Fruit fly (Drosophila melanogaster) whole organism, embryonic: ENCODE measurements around the gene nst.

ENCODE experiments used
- Asciz ChIP-seq: fragments of 200-800 bp; sonication (Bioruptor generic); optimal IDR thresholded peaks from 2 replicates; lab custom pipeline; 2017; ENCODE audit warnings: missing biosample characterization, mild to moderate bottlenecking, missing genetic modification characterization, missing genetic modification reagents
- Atf6 ChIP-seq: fragments of 200-800 bp; sonication (Bioruptor generic); IDR thresholded peaks from 2 replicates; pipeline ENCODE4 v1.3.6; 2022; ENCODE audit warnings: missing biosample characterization, missing genetic modification characterization
- Awh ChIP-seq: fragments of 200-800 bp; sonication (Bioruptor generic); IDR thresholded peaks from 2 replicates; pipeline ENCODE4, ENCODE4 v1.3.6; 2022; ENCODE audit warnings: missing biosample characterization, missing genetic modification characterization
- Bteb2 ChIP-seq: fragments of 200-800 bp; sonication (Bioruptor generic); optimal IDR thresholded peaks from 2 replicates; lab custom pipeline; 2016; ENCODE audit warnings: missing biosample characterization, missing genetic modification characterization
- C15 ChIP-seq: fragments of 200-800 bp; sonication (Bioruptor generic); IDR thresholded peaks from 3 replicates; pipeline ENCODE4 v1.3.6; 2022; ENCODE audit warnings: missing biosample characterization, missing genetic modification characterization
- CG10147 ChIP-seq: fragments of 200-800 bp; sonication (Bioruptor generic); optimal IDR thresholded peaks from 2 replicates; lab custom pipeline; 2019; ENCODE audit warnings: missing biosample characterization, mild to moderate bottlenecking, missing genetic modification characterization, moderate library complexity
- CG10209 ChIP-seq: fragments of 200-800 bp; sonication (Bioruptor generic); optimal IDR thresholded peaks from 3 replicates; lab custom pipeline; 2017; ENCODE audit warnings: missing biosample characterization, mild to moderate bottlenecking, missing genetic modification characterization, missing genetic modification reagents
- CG1024 ChIP-seq: fragments of 200-800 bp; sonication (Bioruptor generic); IDR thresholded peaks from 2 replicates; pipeline ENCODE4 v1.3.6; 2022; ENCODE audit warnings: missing biosample characterization, missing genetic modification characterization
- CG10462 ChIP-seq: fragments of 200-800 bp; sonication (Bioruptor generic); optimal IDR thresholded peaks from 2 replicates; lab custom pipeline; 2016; ENCODE audit warnings: missing biosample characterization, missing genetic modification characterization
- CG10654 ChIP-seq: fragments of 200-800 bp; sonication (Bioruptor generic); optimal IDR thresholded peaks from 2 replicates; lab custom pipeline; 2016; ENCODE audit warnings: missing biosample characterization, missing genetic modification characterization
- CG10979 ChIP-seq: fragments of 200-800 bp; sonication (Bioruptor generic); optimal IDR thresholded peaks from 2 replicates; lab custom pipeline; 2018; ENCODE audit warnings: missing biosample characterization, mild to moderate bottlenecking, missing genetic modification characterization, moderate library complexity
- CG12219 ChIP-seq: fragments of 200-800 bp; sonication (Bioruptor generic); optimal IDR thresholded peaks from 3 replicates; lab custom pipeline; 2018; ENCODE audit warnings: missing biosample characterization, mild to moderate bottlenecking, missing genetic modification characterization
- CG14710 ChIP-seq: fragments of 200-800 bp; sonication (Bioruptor generic); optimal IDR thresholded peaks from 3 replicates; lab custom pipeline; 2019; ENCODE audit warnings: missing biosample characterization, mild to moderate bottlenecking, missing genetic modification characterization, moderate library complexity
- CG15011 ChIP-seq: fragments of 200-800 bp; sonication (Bioruptor generic); optimal IDR thresholded peaks from 3 replicates; lab custom pipeline; 2018; ENCODE audit warnings: missing biosample characterization, mild to moderate bottlenecking, missing genetic modification characterization
- CG15514 ChIP-seq: fragments of 200-800 bp; sonication (Bioruptor generic); optimal IDR thresholded peaks from 3 replicates; lab custom pipeline; 2017; ENCODE audit warnings: missing biosample characterization, missing genetic modification characterization, mild to moderate bottlenecking, moderate library complexity, missing genetic modification reagents
- CG16779 ChIP-seq: fragments of 200-800 bp; sonication (Bioruptor generic); IDR thresholded peaks from 2 replicates; pipeline ENCODE4 v1.3.6; 2022; ENCODE audit warnings: missing biosample characterization, missing genetic modification characterization
- CG17612 ChIP-seq: fragments of 200-800 bp; sonication (Bioruptor generic); IDR thresholded peaks from 2 replicates; pipeline ENCODE4 v1.3.6; 2022; ENCODE audit warnings: missing biosample characterization, missing genetic modification characterization
- CG2712 ChIP-seq: fragments of 200-800 bp; optimal IDR thresholded peaks from 3 replicates; lab custom pipeline; 2019; ENCODE audit warnings: missing biosample characterization, mild to moderate bottlenecking, missing genetic modification characterization, moderate library complexity
- CG3995 ChIP-seq: fragments of 200-800 bp; sonication (Bioruptor generic); optimal IDR thresholded peaks from 3 replicates; lab custom pipeline; 2016; ENCODE audit warnings: missing biosample characterization, missing genetic modification characterization
- CG6175 ChIP-seq: fragments of 200-800 bp; sonication (Bioruptor generic); IDR thresholded peaks from 3 replicates; pipeline ENCODE4 v1.3.6; 2022; ENCODE audit warnings: missing biosample characterization, missing genetic modification characterization
- CG6654 ChIP-seq: fragments of 200-800 bp; sonication (Bioruptor generic); optimal IDR thresholded peaks from 2 replicates; lab custom pipeline; 2017; ENCODE audit warnings: missing biosample characterization, mild to moderate bottlenecking, missing genetic modification characterization
- CG9437 ChIP-seq: fragments of 200-800 bp; sonication (Bioruptor generic); optimal IDR thresholded peaks from 2 replicates; lab custom pipeline; 2018; ENCODE audit warnings: missing biosample characterization, mild to moderate bottlenecking, missing genetic modification characterization
- CkIIα-i1 ChIP-seq: fragments of 200-800 bp; sonication (Bioruptor generic); IDR thresholded peaks from 2 replicates; pipeline ENCODE4 v1.3.6; 2022; ENCODE audit warnings: missing biosample characterization, missing genetic modification characterization
- Dbx ChIP-seq: fragments of 200-800 bp; sonication (Bioruptor generic); IDR thresholded peaks from 3 replicates; pipeline ENCODE4 v1.3.6; 2022; ENCODE audit warnings: missing biosample characterization, missing genetic modification characterization
- Dfd ChIP-seq, 2 experiments: fragments of >200 bp; optimal IDR thresholded peaks; 2 replicates each; lab custom pipeline; 2017; ENCODE audit warnings: missing biosample characterization in 2 of 2, missing genetic modification characterization in 2 of 2
- HLH4C ChIP-seq: fragments of 200-800 bp; sonication (Bioruptor generic); IDR thresholded peaks from 3 replicates; pipeline ENCODE4 v1.3.6; 2022; ENCODE audit warnings: missing biosample characterization, missing genetic modification characterization; ENCODE audit not compliant: partially characterized antibody
- HLH54F ChIP-seq: fragments of 200-800 bp; sonication (Bioruptor generic); optimal IDR thresholded peaks from 3 replicates; lab custom pipeline; 2016; ENCODE audit warnings: missing biosample characterization, missing genetic modification characterization
- Hey ChIP-seq: fragments of 200-800 bp; sonication (Bioruptor generic); optimal IDR thresholded peaks from 3 replicates; lab custom pipeline; 2018; ENCODE audit warnings: missing biosample characterization, mild to moderate bottlenecking, missing genetic modification characterization
- Lhr ChIP-seq: fragments of 200-800 bp; sonication (Bioruptor generic); optimal IDR thresholded peaks from 3 replicates; lab custom pipeline; 2017; ENCODE audit warnings: mild to moderate bottlenecking, missing biosample characterization, missing genetic modification reagents, missing genetic modification characterization
- Max ChIP-seq: fragments of 200-800 bp; sonication (Bioruptor generic); optimal IDR thresholded peaks from 2 replicates; lab custom pipeline; 2016; ENCODE audit warnings: missing biosample characterization, mild to moderate bottlenecking, missing genetic modification characterization
- Opbp ChIP-seq: fragments of 200-800 bp; sonication (Bioruptor generic); IDR thresholded peaks from 3 replicates; pipeline ENCODE4 v1.3.6; 2022; ENCODE audit warnings: missing biosample characterization, missing genetic modification characterization; ENCODE audit not compliant: partially characterized antibody
- Rx ChIP-seq: fragments of 200-800 bp; sonication (Bioruptor generic); IDR thresholded peaks from 2 replicates; pipeline ENCODE4 v1.3.6; 2022; ENCODE audit warnings: missing biosample characterization, missing genetic modification characterization
- Sox102F ChIP-seq: fragments of 200-800 bp; sonication (Bioruptor generic); optimal IDR thresholded peaks from 2 replicates; lab custom pipeline; 2018; ENCODE audit warnings: missing biosample characterization, mild to moderate bottlenecking, missing genetic modification characterization, moderate library complexity
- Trl ChIP-seq, 3 experiments: fragments of >200 bp in 2 of 3; fragments of 200-800 bp in 1 of 3; sonication (Bioruptor generic) in 1 of 3; optimal IDR thresholded peaks; 2 replicates in 1 of 3; 3 replicates in 2 of 3; lab custom pipeline; 2016 to 2017; ENCODE audit warnings: missing biosample characterization in 1 of 3, missing genetic modification characterization in 1 of 3
- ab ChIP-seq: fragments of 200-800 bp; sonication (Bioruptor generic); optimal IDR thresholded peaks from 2 replicates; lab custom pipeline; 2016; ENCODE audit warnings: missing biosample characterization, missing genetic modification characterization
- ato ChIP-seq: fragments of 200-800 bp; sonication (Bioruptor generic); IDR thresholded peaks from 2 replicates; pipeline ENCODE4 v1.3.6; 2022; ENCODE audit warnings: missing biosample characterization, missing genetic modification characterization; ENCODE audit not compliant: partially characterized antibody
- bowl ChIP-seq: fragments of 200-800 bp; sonication (Bioruptor generic); IDR thresholded peaks from 2 replicates; pipeline ENCODE4 v1.3.6; 2022; ENCODE audit warnings: missing biosample characterization, missing genetic modification characterization
- btn ChIP-seq: fragments of 200-800 bp; sonication (Bioruptor generic); optimal IDR thresholded peaks from 2 replicates; lab custom pipeline; 2016; ENCODE audit warnings: missing biosample characterization, missing genetic modification characterization
- fd102C ChIP-seq: fragments of 200-800 bp; sonication (Bioruptor generic); optimal IDR thresholded peaks from 2 replicates; lab custom pipeline; 2018; ENCODE audit warnings: missing biosample characterization, mild to moderate bottlenecking, missing genetic modification characterization, moderate library complexity
- grn ChIP-seq: fragments of 200-800 bp; sonication (Bioruptor generic); optimal IDR thresholded peaks from 3 replicates; lab custom pipeline; 2017; ENCODE audit warnings: missing biosample characterization, missing genetic modification characterization
- jing ChIP-seq: fragments of 200-800 bp; sonication (Bioruptor generic); optimal IDR thresholded peaks from 2 replicates; lab custom pipeline; 2018; ENCODE audit warnings: missing biosample characterization, mild to moderate bottlenecking, missing genetic modification characterization
- luna ChIP-seq: fragments of 200-800 bp; sonication (Bioruptor generic); optimal IDR thresholded peaks from 2 replicates; lab custom pipeline; 2016; ENCODE audit warnings: missing biosample characterization, missing genetic modification characterization
- odd ChIP-seq: fragments of 200-800 bp; sonication (Bioruptor generic); optimal IDR thresholded peaks from 2 replicates; lab custom pipeline; 2017; ENCODE audit warnings: missing biosample characterization, mild to moderate bottlenecking, missing genetic modification characterization
- pum ChIP-seq: fragments of 200-800 bp; sonication (Bioruptor generic); optimal IDR thresholded peaks from 2 replicates; lab custom pipeline; 2016; ENCODE audit warnings: missing biosample characterization, missing genetic modification characterization
- sens ChIP-seq: fragments of 200-800 bp; sonication (Bioruptor generic); peaks from one replicate; lab custom pipeline; 2016; ENCODE audit warnings: missing biosample characterization, missing genetic modification characterization
- slbo ChIP-seq: fragments of 200-800 bp; sonication (Bioruptor generic); IDR thresholded peaks from 2 replicates; pipeline ENCODE4 v1.3.6; 2022; ENCODE audit warnings: missing biosample characterization, missing genetic modification characterization
- sqz ChIP-seq: fragments of 200-800 bp; sonication (Bioruptor generic); optimal IDR thresholded peaks from 3 replicates; lab custom pipeline; 2018; ENCODE audit warnings: missing biosample characterization, mild to moderate bottlenecking, missing genetic modification characterization
- stwl ChIP-seq: fragments of 200-800 bp; sonication (Bioruptor generic); optimal IDR thresholded peaks from 3 replicates; lab custom pipeline; 2018; ENCODE audit warnings: missing biosample characterization, mild to moderate bottlenecking, missing genetic modification characterization, moderate library complexity
- twi ChIP-seq: fragments of 200-800 bp; optimal IDR thresholded peaks from 2 replicates; lab custom pipeline; 2019; ENCODE audit warnings: missing biosample characterization, mild to moderate bottlenecking, missing genetic modification characterization, moderate library complexity
- zfh2 ChIP-seq: fragments of 200-800 bp; sonication (Bioruptor generic); optimal IDR thresholded peaks from 2 replicates; lab custom pipeline; 2016; ENCODE audit warnings: missing biosample characterization, missing genetic modification characterization

The nst gene

DNA sequence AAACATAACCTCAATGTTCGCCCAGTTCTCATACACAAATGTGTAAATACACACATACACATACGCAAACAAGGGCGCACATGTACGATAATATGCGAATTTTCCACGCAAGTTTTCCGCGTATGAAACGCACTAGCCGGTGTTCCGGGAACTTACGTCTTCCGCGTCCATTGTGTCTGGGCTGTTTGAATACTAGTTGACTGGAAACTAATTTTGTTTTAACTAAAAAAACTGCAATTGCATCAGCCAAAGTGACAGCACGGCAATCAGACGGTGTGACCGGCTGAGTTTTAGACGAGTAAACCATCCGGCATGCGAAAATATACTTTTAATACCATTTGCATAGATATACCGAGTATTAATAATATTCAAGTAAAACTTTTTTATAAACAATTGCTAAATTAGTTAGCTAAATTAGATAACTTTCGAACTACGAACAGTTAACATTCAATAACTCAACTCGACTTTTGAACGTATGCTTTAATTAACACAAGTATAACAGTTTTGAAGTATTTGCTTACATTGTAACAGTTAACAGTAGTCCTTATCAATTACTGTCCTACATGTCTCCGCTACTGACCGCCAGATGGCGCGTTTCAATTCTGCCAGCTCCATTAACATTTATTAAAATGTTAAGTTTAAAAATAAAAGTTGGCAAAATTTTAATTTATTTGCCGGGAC lies 3.4 kb downstream of the nst start, which contains the start of gene eIF2beta (continued):
- no peak for TF ChIP-seq CG10462
- TF ChIP-seq CG1024: no peak
- TF ChIP-seq grn: no peak
- no peak for TF ChIP-seq CG16779 (GFP tag; lab: Robert Waterston, UW)
- no peak for TF ChIP-seq ab
- no peak for TF ChIP-seq luna (GFP tag; lab: Kevin White, UChicago)
- peak; percentile 48 for TF ChIP-seq CG2712 (tag; lab: Kevin White, UChicago)
- no peak for TF ChIP-seq slbo (GFP tag; lab: Robert Waterston, UW)
- TF ChIP-seq CkIIα-i1 (GFP tag; lab: Robert Waterston, UW): no peak
- TF ChIP-seq jing: no peak
- TF ChIP-seq Trl (optimal IDR thresholded peaks at IDR 0.05; lab: Kevin White, UChicago): no peak
- TF ChIP-seq Trl (GFP tag; optimal IDR thresholded peaks at IDR 0.05; lab: Kevin White, UChicago): peak; percentile 18
- no peak for TF ChIP-seq CG17612
- TF ChIP-seq Dfd (GFP tag; optimal IDR thresholded peaks at IDR 0.05; lab: Kevin White, UChicago): no peak
- TF ChIP-seq twi (tag; lab: Kevin White, UChicago): no peak
- no peak for TF ChIP-seq Opbp
- TF ChIP-seq HLH54F (GFP tag; lab: Kevin White, UChicago): no peak
- TF ChIP-seq Max (GFP tag; lab: Kevin White, UChicago): peak; percentile 51
- TF ChIP-seq CG10209 (GFP tag; lab: Kevin White, UChicago): no peak
- no peak for TF ChIP-seq Bteb2 (GFP tag; lab: Kevin White, UChicago)
- no peak for TF ChIP-seq HLH4C
- no peak for TF ChIP-seq CG3995
- peak; percentile 92 for TF ChIP-seq sens (GFP tag; lab: Kevin White, UChicago)
- TF ChIP-seq ato: no peak
- TF ChIP-seq CG6654 (GFP tag; lab: Kevin White, UChicago): peak; percentile 30
- TF ChIP-seq CG12219 (GFP tag; lab: Kevin White, UChicago): peak; percentile 37
- peak; percentile 47 for TF ChIP-seq Lhr (GFP tag; lab: Kevin White, UChicago)
- TF ChIP-seq CG14710 (tag; lab: Kevin White, UChicago): peak; percentile 64
- peak; percentile 55 for TF ChIP-seq CG15514
- no peak for TF ChIP-seq Rx
- TF ChIP-seq CG15011: no peak
- TF ChIP-seq Atf6 (GFP tag; lab: Robert Waterston, UW): no peak
- peak; percentile 31 for TF ChIP-seq CG10147
- TF ChIP-seq Hey (tag; lab: Kevin White, UChicago): no peak
- TF ChIP-seq CG9437 (GFP tag; lab: Kevin White, UChicago): no peak
- no peak for TF ChIP-seq pum (GFP tag; lab: Kevin White, UChicago)
- no peak for TF ChIP-seq btn
- no peak for TF ChIP-seq CG10654 (GFP tag; lab: Kevin White, UChicago)
- TF ChIP-seq sqz (GFP tag; lab: Kevin White, UChicago): peak; percentile 51
- TF ChIP-seq bowl (GFP tag; lab: Robert Waterston, UW): 0 out of 2 replicates have a peak, but pooled peaks have one; percentile 8
- TF ChIP-seq CG10979 (tag; lab: Kevin White, UChicago): peak; percentile 47
- no peak for TF ChIP-seq Awh (GFP tag; lab: Robert Waterston, UW)
- no peak for TF ChIP-seq zfh2 (GFP tag; lab: Kevin White, UChicago)
- TF ChIP-seq stwl (tag; lab: Kevin White, UChicago): peak; percentile 46
- peak; percentile 7 for TF ChIP-seq fd102C (GFP tag; lab: Kevin White, UChicago)
- no peak for TF ChIP-seq C15 (GFP tag; lab: Robert Waterston, UW)
- TF ChIP-seq Sox102F: peak; percentile 31
- peak; percentile 58 for TF ChIP-seq odd (GFP tag; lab: Kevin White, UChicago)
- no peak for TF ChIP-seq Dbx (GFP tag; lab: Robert Waterston, UW)
- no peak for TF ChIP-seq CG6175
- TF ChIP-seq Asciz (GFP tag; lab: Kevin White, UChicago): peak; percentile 74
